Fruit fly (Drosophila melanogaster) whole organism, embryonic: ENCODE results near the gene Tbcd.

Experiments used
- Antp ChIP-seq: fragments of 200-800 bp; sonication (Bioruptor generic); optimal IDR thresholded peaks from 3 replicates; lab custom pipeline; 2016; ENCODE audit warnings: missing biosample characterization, missing genetic modification characterization
- Asciz ChIP-seq: fragments of 200-800 bp; sonication (Bioruptor generic); optimal IDR thresholded peaks from 2 replicates; lab custom pipeline; 2017; ENCODE audit warnings: missing biosample characterization, mild to moderate bottlenecking, missing genetic modification characterization, missing genetic modification reagents
- Awh ChIP-seq: fragments of 200-800 bp; sonication (Bioruptor generic); IDR thresholded peaks from 2 replicates; pipeline ENCODE4, ENCODE4 v1.3.6; 2022; ENCODE audit warnings: missing biosample characterization, missing genetic modification characterization
- C15 ChIP-seq: fragments of 200-800 bp; sonication (Bioruptor generic); IDR thresholded peaks from 3 replicates; pipeline ENCODE4 v1.3.6; 2022; ENCODE audit warnings: missing biosample characterization, missing genetic modification characterization
- CG10366 ChIP-seq: fragments of 200-800 bp; sonication (Bioruptor generic); IDR thresholded peaks from 2 replicates; pipeline ENCODE4 v1.3.6; 2022; ENCODE audit warnings: missing biosample characterization, missing genetic modification characterization
- CG12219 ChIP-seq: fragments of 200-800 bp; sonication (Bioruptor generic); optimal IDR thresholded peaks from 3 replicates; lab custom pipeline; 2018; ENCODE audit warnings: missing biosample characterization, mild to moderate bottlenecking, missing genetic modification characterization
- CG12391 ChIP-seq: fragments of 200-800 bp; sonication (Bioruptor generic); optimal IDR thresholded peaks from 3 replicates; lab custom pipeline; 2018; ENCODE audit warnings: missing biosample characterization, mild to moderate bottlenecking, missing genetic modification characterization, moderate library complexity
- CG12659 ChIP-seq: fragments of 200-800 bp; sonication (Bioruptor generic); optimal IDR thresholded peaks from 3 replicates; lab custom pipeline; 2017; ENCODE audit warnings: mild to moderate bottlenecking, missing biosample characterization, missing genetic modification reagents, missing genetic modification characterization
- CG13424 ChIP-seq: fragments of 200-800 bp; sonication (Bioruptor generic); optimal IDR thresholded peaks from 2 replicates; lab custom pipeline; 2019; ENCODE audit warnings: missing biosample characterization, mild to moderate bottlenecking, missing genetic modification characterization, moderate library complexity
- CG15073 ChIP-seq: fragments of 200-800 bp; sonication (Bioruptor generic); optimal IDR thresholded peaks from 2 replicates; lab custom pipeline; 2016; ENCODE audit warnings: missing biosample characterization, missing genetic modification characterization
- CG15479 ChIP-seq: fragments of 200-800 bp; sonication (Bioruptor generic); optimal IDR thresholded peaks from 3 replicates; lab custom pipeline; 2019; ENCODE audit warnings: missing biosample characterization, mild to moderate bottlenecking, missing genetic modification characterization, moderate library complexity
- CG15514 ChIP-seq: fragments of 200-800 bp; sonication (Bioruptor generic); optimal IDR thresholded peaks from 3 replicates; lab custom pipeline; 2017; ENCODE audit warnings: missing biosample characterization, missing genetic modification characterization, mild to moderate bottlenecking, moderate library complexity, missing genetic modification reagents
- CG16863 ChIP-seq: fragments of 200-800 bp; sonication (Bioruptor generic); optimal IDR thresholded peaks from 3 replicates; lab custom pipeline; 2016; ENCODE audit warnings: missing biosample characterization, missing genetic modification characterization
- CG17186 ChIP-seq: fragments of 200-800 bp; sonication (Bioruptor generic); optimal IDR thresholded peaks from 3 replicates; lab custom pipeline; 2017; ENCODE audit warnings: missing biosample characterization, missing genetic modification reagents, missing genetic modification characterization
- CG1832 ChIP-seq: fragments of 200-800 bp; sonication (Bioruptor generic); optimal IDR thresholded peaks from 2 replicates; lab custom pipeline; 2017; ENCODE audit warnings: missing biosample characterization, mild to moderate bottlenecking, missing genetic modification characterization, inconsistent platforms
- CG18764 ChIP-seq: fragments of 200-800 bp; sonication (Bioruptor generic); optimal IDR thresholded peaks from 3 replicates; lab custom pipeline; 2016; ENCODE audit warnings: missing biosample characterization, missing genetic modification characterization
- CG3407 ChIP-seq: fragments of 200-800 bp; sonication (Bioruptor generic); optimal IDR thresholded peaks from 2 replicates; lab custom pipeline; 2018; ENCODE audit warnings: missing biosample characterization, mild to moderate bottlenecking, missing genetic modification characterization
- CG3847 ChIP-seq: fragments of 200-800 bp; sonication (Bioruptor generic); IDR thresholded peaks from 2 replicates; pipeline ENCODE4 v1.3.6; 2022; ENCODE audit warnings: missing biosample characterization, missing genetic modification characterization
- CG5180 ChIP-seq: fragments of 200-800 bp; sonication (Bioruptor generic); optimal IDR thresholded peaks from 3 replicates; lab custom pipeline; 2017; ENCODE audit warnings: missing biosample characterization, missing genetic modification characterization, mild to moderate bottlenecking, moderate library complexity, missing genetic modification reagents
- CG6254 ChIP-seq: fragments of 200-800 bp; sonication (Bioruptor generic); optimal IDR thresholded peaks from 3 replicates; lab custom pipeline; 2017; ENCODE audit warnings: mild to moderate bottlenecking, missing biosample characterization, missing genetic modification reagents, missing genetic modification characterization
- CG6765 ChIP-seq: fragments of 200-800 bp; sonication (Bioruptor generic); optimal IDR thresholded peaks from 3 replicates; lab custom pipeline; 2017; ENCODE audit warnings: missing biosample characterization, mild to moderate bottlenecking, missing genetic modification characterization
- CG9797 ChIP-seq: fragments of 200-800 bp; sonication (Bioruptor generic); optimal IDR thresholded peaks from 3 replicates; lab custom pipeline; 2018; ENCODE audit warnings: missing biosample characterization, mild to moderate bottlenecking, missing genetic modification characterization
- CG9876 ChIP-seq: fragments of 200-800 bp; sonication (Bioruptor generic); optimal IDR thresholded peaks from 2 replicates; lab custom pipeline; 2016; ENCODE audit warnings: missing biosample characterization, missing genetic modification characterization
- CG9932 ChIP-seq: fragments of 200-800 bp; sonication (Bioruptor generic); IDR thresholded peaks from 2 replicates; pipeline ENCODE4 v1.3.6; 2022; ENCODE audit warnings: missing biosample characterization, missing genetic modification characterization
- CoRest ChIP-seq: fragments of 200-800 bp; sonication (Bioruptor generic); optimal IDR thresholded peaks from 3 replicates; lab custom pipeline; 2018; ENCODE audit warnings: missing biosample characterization, mild to moderate bottlenecking, missing genetic modification characterization, moderate library complexity
- Hand ChIP-seq: fragments of 200-800 bp; sonication (Bioruptor generic); optimal IDR thresholded peaks from 2 replicates; lab custom pipeline; 2017; ENCODE audit warnings: mild to moderate bottlenecking, missing biosample characterization, missing genetic modification reagents, missing genetic modification characterization
- Jarid2 ChIP-seq: fragments of 200-800 bp; sonication (Bioruptor generic); optimal IDR thresholded peaks from 3 replicates; lab custom pipeline; 2017; ENCODE audit warnings: mild to moderate bottlenecking, missing biosample characterization, missing genetic modification reagents, missing genetic modification characterization
- Kr ChIP-seq: fragments of 200-800 bp; sonication (Bioruptor generic); optimal IDR thresholded peaks from 2 replicates; lab custom pipeline; 2017; ENCODE audit warnings: missing biosample characterization, mild to moderate bottlenecking, missing genetic modification characterization
- Rx ChIP-seq: fragments of 200-800 bp; sonication (Bioruptor generic); IDR thresholded peaks from 2 replicates; pipeline ENCODE4 v1.3.6; 2022; ENCODE audit warnings: missing biosample characterization, missing genetic modification characterization
- Xbp1 ChIP-seq: fragments of 200-800 bp; sonication (Bioruptor generic); optimal IDR thresholded peaks from 3 replicates; lab custom pipeline; 2016; ENCODE audit warnings: missing biosample characterization, mild to moderate bottlenecking, missing genetic modification characterization
- ap ChIP-seq: fragments of 200-800 bp; sonication (Bioruptor generic); IDR thresholded peaks from 2 replicates; pipeline ENCODE4 v1.3.6; 2022; ENCODE audit warnings: missing biosample characterization, missing genetic modification characterization
- bowl ChIP-seq: fragments of 200-800 bp; sonication (Bioruptor generic); IDR thresholded peaks from 2 replicates; pipeline ENCODE4 v1.3.6; 2022; ENCODE audit warnings: missing biosample characterization, missing genetic modification characterization
- br ChIP-seq: fragments of >200 bp; optimal IDR thresholded peaks from 2 replicates; lab custom pipeline; 2017
- crc ChIP-seq: fragments of 200-800 bp; sonication (Bioruptor generic); optimal IDR thresholded peaks from 2 replicates; lab custom pipeline; 2016; ENCODE audit warnings: missing biosample characterization, missing genetic modification characterization
- dimm ChIP-seq: fragments of 200-800 bp; sonication (Bioruptor generic); IDR thresholded peaks from 2 replicates; pipeline ENCODE4 v1.3.6; 2022; ENCODE audit warnings: missing biosample characterization, missing genetic modification characterization
- dpn ChIP-seq, 2 experiments: fragments of 200-800 bp; sonication (Bioruptor generic); optimal IDR thresholded peaks; 3 replicates each; lab custom pipeline; 2016; ENCODE audit warnings: missing biosample characterization in 2 of 2, missing genetic modification characterization in 2 of 2
- fd102C ChIP-seq: fragments of 200-800 bp; sonication (Bioruptor generic); optimal IDR thresholded peaks from 2 replicates; lab custom pipeline; 2018; ENCODE audit warnings: missing biosample characterization, mild to moderate bottlenecking, missing genetic modification characterization, moderate library complexity
- fu2 ChIP-seq: fragments of 200-800 bp; sonication (Bioruptor generic); optimal IDR thresholded peaks from 2 replicates; lab custom pipeline; 2016; ENCODE audit warnings: missing biosample characterization, missing genetic modification characterization
- gem ChIP-seq: fragments of 200-800 bp; sonication (Bioruptor generic); optimal IDR thresholded peaks from 2 replicates; lab custom pipeline; 2019; ENCODE audit warnings: missing biosample characterization, mild to moderate bottlenecking, missing genetic modification characterization, moderate library complexity
- gsb-n ChIP-seq: fragments of 200-800 bp; sonication (Bioruptor generic); optimal IDR thresholded peaks from 3 replicates; lab custom pipeline; 2018; ENCODE audit warnings: missing biosample characterization, mild to moderate bottlenecking, missing genetic modification characterization
- hbn ChIP-seq: fragments of 200-800 bp; sonication (Bioruptor generic); IDR thresholded peaks from 2 replicates; pipeline ENCODE4 v1.3.6; 2022; ENCODE audit warnings: missing biosample characterization, missing genetic modification characterization; ENCODE audit not compliant: partially characterized antibody
- lilli ChIP-seq: fragments of 200-800 bp; sonication (Bioruptor generic); optimal IDR thresholded peaks from 3 replicates; lab custom pipeline; 2016; ENCODE audit warnings: missing biosample characterization, missing genetic modification characterization
- maf-S ChIP-seq: fragments of 200-800 bp; sonication (Bioruptor generic); optimal IDR thresholded peaks from 2 replicates; lab custom pipeline; 2016; ENCODE audit warnings: missing biosample characterization, missing genetic modification characterization
- p53 ChIP-seq: fragments of 200-800 bp; sonication (Bioruptor generic); optimal IDR thresholded peaks from 2 replicates; lab custom pipeline; 2016; ENCODE audit warnings: missing biosample characterization, missing genetic modification characterization
- phol ChIP-seq: fragments of 200-800 bp; sonication (Bioruptor generic); optimal IDR thresholded peaks from 3 replicates; lab custom pipeline; 2018; ENCODE audit warnings: missing biosample characterization, mild to moderate bottlenecking, missing genetic modification characterization, moderate library complexity
- salm ChIP-seq: fragments of 200-800 bp; sonication (Bioruptor generic); optimal IDR thresholded peaks from 2 replicates; lab custom pipeline; 2018; ENCODE audit warnings: missing biosample characterization, mild to moderate bottlenecking, missing genetic modification characterization
- sim ChIP-seq: fragments of 200-800 bp; sonication (Bioruptor generic); IDR thresholded peaks from 2 replicates; pipeline ENCODE4 v1.3.6; 2022; ENCODE audit warnings: missing biosample characterization, missing genetic modification characterization
- sug ChIP-seq: fragments of 200-800 bp; optimal IDR thresholded peaks from 2 replicates; lab custom pipeline; 2019; ENCODE audit warnings: missing biosample characterization, mild to moderate bottlenecking, missing genetic modification characterization, moderate library complexity
- trh ChIP-seq: fragments of 200-800 bp; sonication (Bioruptor generic); optimal IDR thresholded peaks from 2 replicates; lab custom pipeline; 2016; ENCODE audit warnings: missing biosample characterization, missing genetic modification characterization
- unc-4 ChIP-seq: fragments of 200-800 bp; sonication (Bioruptor generic); IDR thresholded peaks from 2 replicates; pipeline ENCODE4 v1.3.6; 2022; ENCODE audit warnings: missing biosample characterization, missing genetic modification characterization; ENCODE audit not compliant: partially characterized antibody
- z ChIP-seq: fragments of 200-800 bp; sonication (Bioruptor generic); IDR thresholded peaks from 3 replicates; pipeline ENCODE4 v1.3.6; 2022; ENCODE audit warnings: missing biosample characterization, missing genetic modification characterization

The Tbcd gene

DNA sequence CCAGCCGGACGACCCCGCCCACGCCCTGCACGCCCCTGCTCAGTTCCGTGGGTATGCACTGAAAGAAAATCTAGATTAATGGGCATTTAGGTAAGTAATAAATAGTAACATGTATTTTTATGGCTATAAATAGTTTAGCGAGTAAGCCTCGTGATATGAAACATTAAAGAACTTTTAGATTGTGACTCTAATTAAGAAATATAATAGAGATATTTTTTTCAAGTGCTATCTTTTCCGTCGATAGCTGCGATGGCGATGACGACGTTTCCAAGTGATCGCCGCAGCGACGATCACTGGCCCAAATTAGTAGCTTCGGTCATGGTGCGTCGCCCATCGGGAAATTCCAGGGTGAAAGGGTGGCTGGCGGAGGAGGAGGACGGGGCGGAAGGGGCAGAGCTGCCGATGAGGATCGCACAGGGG lies 32.8 kb downstream of the Tbcd start (continued):
- TF ChIP-seq CG17186 (GFP tag; lab: Kevin White, UChicago): peak; percentile 74
- peak; percentile 57 for TF ChIP-seq Jarid2 (GFP tag; lab: Kevin White, UChicago)
- peak; percentile 76 for TF ChIP-seq CG6765
- TF ChIP-seq fu2 (GFP tag; lab: Kevin White, UChicago): no peak
- TF ChIP-seq Asciz (GFP tag; lab: Kevin White, UChicago): peak; percentile 92
- peak; percentile 78 for TF ChIP-seq CG5180 (GFP tag; lab: Kevin White, UChicago)
- peak; percentile 55 for TF ChIP-seq CG15073
- 0 out of 3 replicates have a peak, but pooled peaks have one; percentile 59 for TF ChIP-seq C15 (GFP tag; lab: Robert Waterston, UW)
- TF ChIP-seq dpn (GFP tag; optimal IDR thresholded peaks at IDR 0.05; lab: Kevin White, UChicago): peak; percentile 66 to 80
- peak; percentile 77 for TF ChIP-seq lilli (GFP tag; lab: Kevin White, UChicago)
- TF ChIP-seq dimm (GFP tag; lab: Robert Waterston, UW): peak; percentile 79
- TF ChIP-seq CG1832 (GFP tag; lab: Kevin White, UChicago): no peak
- TF ChIP-seq Rx (GFP tag; lab: Robert Waterston, UW): peak; percentile 86
- peak; percentile 67 for TF ChIP-seq Hand (GFP tag; lab: Kevin White, UChicago)
- TF ChIP-seq CG18764 (GFP tag; lab: Kevin White, UChicago): peak; percentile 77
- peak; percentile 73 for TF ChIP-seq CG9932
- TF ChIP-seq CG15514: peak; percentile 74
- peak; percentile 93 for TF ChIP-seq gsb-n (tag; lab: Kevin White, UChicago)
- TF ChIP-seq CG15479: no peak
- peak; percentile 91 for TF ChIP-seq ap
- TF ChIP-seq CG9876 (GFP tag; lab: Kevin White, UChicago): peak; percentile 34
- peak; percentile 91 for TF ChIP-seq salm (tag; lab: Kevin White, UChicago)
- peak; percentile 76 for TF ChIP-seq CG16863 (GFP tag; lab: Kevin White, UChicago)
- TF ChIP-seq CG12391 (tag; lab: Kevin White, UChicago): peak; percentile 94
- TF ChIP-seq phol (tag; lab: Kevin White, UChicago): peak; percentile 94
- no peak for TF ChIP-seq unc-4
- TF ChIP-seq CG13424: peak; percentile 92
- peak; percentile 81 for TF ChIP-seq CG3847
- no peak for TF ChIP-seq Kr
- peak; percentile 87 for TF ChIP-seq CG10366 (GFP tag; lab: Robert Waterston, UW)
- peak; percentile 80 for TF ChIP-seq fd102C
- peak; percentile 38 for TF ChIP-seq maf-S (GFP tag; lab: Kevin White, UChicago)
- peak; percentile 3 for TF ChIP-seq sug (tag; lab: Kevin White, UChicago)
- peak; percentile 76 for TF ChIP-seq sim (GFP tag; lab: Robert Waterston, UW)
- TF ChIP-seq CG6254 (GFP tag; lab: Kevin White, UChicago): peak; percentile 84
- TF ChIP-seq bowl (GFP tag; lab: Robert Waterston, UW): peak; percentile 39; the same call in 1 of the 2 replicates
- TF ChIP-seq trh (GFP tag; lab: Kevin White, UChicago): peak; percentile 72
- no peak for TF ChIP-seq br (lab: Kevin White, UChicago)
- peak; percentile 89 for TF ChIP-seq CG12219
- TF ChIP-seq Antp (GFP tag; lab: Kevin White, UChicago): peak; percentile 68
- TF ChIP-seq p53 (GFP tag; lab: Kevin White, UChicago): peak; percentile 22
- TF ChIP-seq CG3407 (GFP tag; lab: Kevin White, UChicago): peak; percentile 84
- peak; percentile 72 for TF ChIP-seq CG12659
- TF ChIP-seq gem: peak; percentile 96
- no peak for TF ChIP-seq hbn (GFP tag; lab: Robert Waterston, UW)
- peak; percentile 40 for TF ChIP-seq crc (GFP tag; lab: Kevin White, UChicago)
- peak; percentile 88 for TF ChIP-seq Awh (GFP tag; lab: Robert Waterston, UW)
- peak; percentile 29 for TF ChIP-seq CG9797 (GFP tag; lab: Kevin White, UChicago)
- peak; percentile 86 for TF ChIP-seq CoRest (tag; lab: Kevin White, UChicago)
- peak; percentile 71; the same call in 2 of the 3 replicates for TF ChIP-seq z (GFP tag; lab: Robert Waterston, UW)
- peak; percentile 90 for TF ChIP-seq Xbp1
